Worm (Caenorhabditis elegans): Measurements from ENCODE around the gene F59B10.5.
"Not testable (repeated sequence)": the region's sequence is repeated elsewhere in the genome, so short reads cannot be mapped to it uniquely, and the experiment has no call there.

Gene F59B10.5

ce11 chrII:10500674-10501073, 22.8 kb downstream of the F59B10.5 start:
- no peak for TF ChIP-seq mep-1 (tag; optimal IDR thresholded peaks at IDR 0.05)
- TF ChIP-seq elt-1 (tag; optimal IDR thresholded peaks at IDR 0.05; ENCODE audit: borderline replicate concordance, insufficient read depth): no peak
- TF ChIP-seq ztf-11 (tag; optimal IDR thresholded peaks at IDR 0.05): no peak
- TF ChIP-seq lin-32 (GFP tag; optimal IDR thresholded peaks at IDR 0.05): no peak

ce11 chrII:10495912-10496311, 27.6 kb downstream of the F59B10.5 start, which contains the start of gene ZK666.12:
Gene ZK666.12 (plus strand): TSS chrII:10496212.
- no peak for TF ChIP-seq hlh-1 (tag; optimal IDR thresholded peaks at IDR 0.05)
- no peak for TF ChIP-seq sem-2 (GFP tag; optimal IDR thresholded peaks at IDR 0.05)
- TF ChIP-seq unc-39 (tag; optimal IDR thresholded peaks at IDR 0.05): no peak
- TF ChIP-seq unc-62 (GFP tag; optimal IDR thresholded peaks at IDR 0.05): no peak
- TF ChIP-seq unc-120 (tag; optimal IDR thresholded peaks at IDR 0.05; ENCODE audit: poor library complexity, severe bottlenecking): no peak
- no peak for TF ChIP-seq elt-1 (tag; optimal IDR thresholded peaks at IDR 0.05; ENCODE audit: borderline replicate concordance, insufficient read depth)
- TF ChIP-seq ceh-39 (tag; optimal IDR thresholded peaks at IDR 0.05): no peak
- TF ChIP-seq drap-1 (GFP tag; optimal IDR thresholded peaks at IDR 0.05): no peak
- no peak for TF ChIP-seq sptf-1 (tag; optimal IDR thresholded peaks at IDR 0.05)
- no peak for TF ChIP-seq ztf-11 (tag; optimal IDR thresholded peaks at IDR 0.05)
- TF ChIP-seq ham-2 (GFP tag; optimal IDR thresholded peaks at IDR 0.05): no peak
- TF ChIP-seq nhr-12 (tag; optimal IDR thresholded peaks at IDR 0.05): no peak
- TF ChIP-seq bed-3 (GFP tag; optimal IDR thresholded peaks at IDR 0.05): no peak
- TF ChIP-seq cnd-1 (tag; optimal IDR thresholded peaks at IDR 0.05): no peak
- TF ChIP-seq ces-1 (GFP tag; optimal IDR thresholded peaks at IDR 0.05): no peak
- TF ChIP-seq mep-1 (tag; optimal IDR thresholded peaks at IDR 0.05): no peak
- TF ChIP-seq blmp-1 (tag; optimal IDR thresholded peaks at IDR 0.05): no peak
- TF ChIP-seq lin-32 (GFP tag; optimal IDR thresholded peaks at IDR 0.05): no peak
- TF ChIP-seq ceh-43 (GFP tag; optimal IDR thresholded peaks at IDR 0.05): no peak
- no peak for TF ChIP-seq ceh-83 (GFP tag; optimal IDR thresholded peaks at IDR 0.05)

ce11 chrII:10494467-10494866, 29.0 kb downstream of the F59B10.5 start, which contains the start of gene ZK666.14:
Gene ZK666.14 (plus strand): TSS chrII:10494767.
- TF ChIP-seq ham-2 (GFP tag; optimal IDR thresholded peaks at IDR 0.05) (no peak), zip-8 (tag; optimal IDR thresholded peaks at IDR 0.05) (no peak), unc-39 (tag; optimal IDR thresholded peaks at IDR 0.05) (no peak), mls-2 (tag; optimal IDR thresholded peaks at IDR 0.05) (no peak), tbx-8 (GFP tag; optimal IDR thresholded peaks at IDR 0.05) (no peak), hlh-1 (tag; optimal IDR thresholded peaks at IDR 0.05) (no peak), pha-4 (tag; optimal IDR thresholded peaks at IDR 0.05) (no peak), ceh-39 (tag; optimal IDR thresholded peaks at IDR 0.05) (no peak), lsy-2 (tag; optimal IDR thresholded peaks at IDR 0.05) (no peak), ces-1 (GFP tag; optimal IDR thresholded peaks at IDR 0.05) (no peak), flh-1 (GFP tag; optimal IDR thresholded peaks at IDR 0.05) (no peak), mab-5 (tag; optimal IDR thresholded peaks at IDR 0.05) (no peak), mep-1 (tag; optimal IDR thresholded peaks at IDR 0.05) (no peak)

ce11 chrII:10493034-10493433, 30.4 kb downstream of the F59B10.5 start, which contains the start of gene ZK666.8:
Gene ZK666.8 (minus strand): TSS chrII:10493134.
- TF ChIP-seq unc-39 (tag; optimal IDR thresholded peaks at IDR 0.05); lin-32 (GFP tag; optimal IDR thresholded peaks at IDR 0.05); lin-13 (tag; optimal IDR thresholded peaks at IDR 0.05): not testable (repeated sequence)

ce11 chrII:10490329-10490728, 33.2 kb downstream of the F59B10.5 start, which contains the start of gene clec-61:
Gene clec-61 (minus strand): TSS chrII:10490537.
- TF ChIP-seq ceh-43 (GFP tag; optimal IDR thresholded peaks at IDR 0.05): no peak
- no peak for TF ChIP-seq unc-120 (tag; optimal IDR thresholded peaks at IDR 0.05; ENCODE audit: poor library complexity, severe bottlenecking)
- TF ChIP-seq bed-3 (GFP tag; optimal IDR thresholded peaks at IDR 0.05): no peak
- TF ChIP-seq drap-1 (GFP tag; optimal IDR thresholded peaks at IDR 0.05): no peak
- no peak for TF ChIP-seq mep-1 (tag; optimal IDR thresholded peaks at IDR 0.05)
- TF ChIP-seq nhr-28 (tag; optimal IDR thresholded peaks at IDR 0.05): no peak
- TF ChIP-seq nhr-2 (tag; optimal IDR thresholded peaks at IDR 0.05): no peak
- TF ChIP-seq lsy-2 (tag; optimal IDR thresholded peaks at IDR 0.05): no peak
- no peak for TF ChIP-seq nhr-76 (tag; optimal IDR thresholded peaks at IDR 0.05)
- no peak for TF ChIP-seq flh-1 (GFP tag; optimal IDR thresholded peaks at IDR 0.05)
